Worm (Caenorhabditis elegans): ENCODE results near the gene hrg-6.

hrg-6 gene

ce11 chrIV:11062984-11063613 lies 30.7 kb downstream of the hrg-6 start:
- TF ChIP-seq zag-1 (tag; optimal IDR thresholded peaks at IDR 0.05) (no peak), lsy-2 (tag; optimal IDR thresholded peaks at IDR 0.05) (peak in 1 of 2 experiments; percentile 58)

ce11 chrIV:11063962-11064361 lies 31.6 kb downstream of the hrg-6 start, which contains the start of gene ttr-16:
Gene ttr-16 (minus strand): TSS chrIV:11064137.
- peak; percentile 86 for TF ChIP-seq ama-1 (optimal IDR thresholded peaks at IDR 0.05)
- no peak for TF ChIP-seq skn-1 (tag; optimal IDR thresholded peaks at IDR 0.05)
- no peak for TF ChIP-seq lin-11 (tag; optimal IDR thresholded peaks at IDR 0.05)
- no peak for TF ChIP-seq fos-1 (tag; optimal IDR thresholded peaks at IDR 0.05)
- TF ChIP-seq nhr-12 (tag; optimal IDR thresholded peaks at IDR 0.05): no peak
- TF ChIP-seq nhr-10 (tag; optimal IDR thresholded peaks at IDR 0.05): no peak
- peak; percentile 20 for TF ChIP-seq C34F6.9 (tag; optimal IDR thresholded peaks at IDR 0.05)
- TF ChIP-seq sma-9 (GFP tag; optimal IDR thresholded peaks at IDR 0.05): peak; percentile 32
- no peak for TF ChIP-seq sma-9 (tag; optimal IDR thresholded peaks at IDR 0.05)
- TF ChIP-seq unc-62 (GFP tag; optimal IDR thresholded peaks at IDR 0.05): no peak
- TF ChIP-seq unc-39 (tag; optimal IDR thresholded peaks at IDR 0.05): no peak
- no peak for TF ChIP-seq nhr-21 (tag; optimal IDR thresholded peaks at IDR 0.05)
- peak; percentile 20 for TF ChIP-seq F13H6.1 (tag; optimal IDR thresholded peaks at IDR 0.05)
- TF ChIP-seq dmd-4 (tag; optimal IDR thresholded peaks at IDR 0.05): no peak
- TF ChIP-seq ceh-16 (tag; optimal IDR thresholded peaks at IDR 0.05): no peak
- TF ChIP-seq nhr-129 (tag; optimal IDR thresholded peaks at IDR 0.05): peak; percentile 64
- TF ChIP-seq lsy-2 (tag; optimal IDR thresholded peaks at IDR 0.05): peak in 1 of 2 experiments; percentile 49

ce11 chrIV:11067003-11067402 lies 34.6 kb downstream of the hrg-6 start, which contains the start of gene ttr-17:
Gene ttr-17 (minus strand): TSS chrIV:11067026.
- TF ChIP-seq ZK546.5 (tag; optimal IDR thresholded peaks at IDR 0.05) (no peak), peb-1 (tag; optimal IDR thresholded peaks at IDR 0.05) (no peak), gmeb-1 (tag; optimal IDR thresholded peaks at IDR 0.05) (no peak), F13H6.1 (tag; optimal IDR thresholded peaks at IDR 0.05) (peak; percentile 54), unc-39 (tag; optimal IDR thresholded peaks at IDR 0.05) (no peak), mbf-1 (tag; optimal IDR thresholded peaks at IDR 0.05) (no peak), nhr-6 (tag; optimal IDR thresholded peaks at IDR 0.05) (no peak), nhr-21 (tag; optimal IDR thresholded peaks at IDR 0.05) (no peak), nhr-11 (tag; optimal IDR thresholded peaks at IDR 0.05) (no peak), ama-1 (optimal IDR thresholded peaks at IDR 0.05) (peak; percentile 54), elt-1 (tag; optimal IDR thresholded peaks at IDR 0.05) (no peak), C34F6.9 (tag; optimal IDR thresholded peaks at IDR 0.05) (peak; percentile 7), mdl-1 (tag; optimal IDR thresholded peaks at IDR 0.05) (no peak), sma-9 (GFP tag; optimal IDR thresholded peaks at IDR 0.05) (peak; percentile 50), sma-9 (tag; optimal IDR thresholded peaks at IDR 0.05) (no peak), mab-5 (tag; optimal IDR thresholded peaks at IDR 0.05) (no peak), blmp-1 (tag; optimal IDR thresholded peaks at IDR 0.05; ENCODE audit: insufficient read depth) (no peak), nhr-12 (tag; optimal IDR thresholded peaks at IDR 0.05) (no peak), snpc-4 (tag; optimal IDR thresholded peaks at IDR 0.05) (no peak), nhr-10 (tag; optimal IDR thresholded peaks at IDR 0.05) (no peak), ztf-11 (tag; optimal IDR thresholded peaks at IDR 0.05) (no peak), lsy-2 (tag; optimal IDR thresholded peaks at IDR 0.05) (peak in 1 of 2 experiments; percentile 43), sma-3 (GFP tag; optimal IDR thresholded peaks at IDR 0.05) (no peak), crh-2 (tag; optimal IDR thresholded peaks at IDR 0.05) (no peak), skn-1 (tag; optimal IDR thresholded peaks at IDR 0.05) (no peak)

- TF ChIP-seq sem-4 (tag; optimal IDR thresholded peaks at IDR 0.05): no peak
- TF ChIP-seq peb-1 (tag; optimal IDR thresholded peaks at IDR 0.05): no peak
- no peak for TF ChIP-seq Y55F3AM.14 (GFP tag; optimal IDR thresholded peaks at IDR 0.05)
- no peak for TF ChIP-seq ZK546.5 (tag; optimal IDR thresholded peaks at IDR 0.05)
- TF ChIP-seq nhr-237 (tag; optimal IDR thresholded peaks at IDR 0.05): no peak
- TF ChIP-seq mab-5 (tag; optimal IDR thresholded peaks at IDR 0.05): peak; percentile 58
- no peak for TF ChIP-seq R02D3.7 (tag; optimal IDR thresholded peaks at IDR 0.05)
- TF ChIP-seq egl-27 (tag; optimal IDR thresholded peaks at IDR 0.05): no peak
- no peak for TF ChIP-seq ama-1 (optimal IDR thresholded peaks at IDR 0.05)
- TF ChIP-seq nhr-11 (tag; optimal IDR thresholded peaks at IDR 0.05): no peak
- TF ChIP-seq lin-11 (tag; optimal IDR thresholded peaks at IDR 0.05): no peak
- no peak for TF ChIP-seq nhr-25 (tag; optimal IDR thresholded peaks at IDR 0.05)
- peak; percentile 72 for TF ChIP-seq sma-9 (GFP tag; optimal IDR thresholded peaks at IDR 0.05)
- no peak for TF ChIP-seq sma-9 (tag; optimal IDR thresholded peaks at IDR 0.05)
- TF ChIP-seq nhr-23 (tag; optimal IDR thresholded peaks at IDR 0.05): no peak
- TF ChIP-seq sma-3 (GFP tag; optimal IDR thresholded peaks at IDR 0.05): no peak
- no peak for TF ChIP-seq ztf-1 (GFP tag; conservative IDR thresholded peaks at IDR 0.05)
- peak; percentile 79 for TF ChIP-seq unc-62 (GFP tag; optimal IDR thresholded peaks at IDR 0.05)
- TF ChIP-seq skn-1 (tag; optimal IDR thresholded peaks at IDR 0.05): no peak
- no peak for TF ChIP-seq unc-55 (GFP tag; optimal IDR thresholded peaks at IDR 0.05)
- no peak for TF ChIP-seq ceh-82 (tag; optimal IDR thresholded peaks at IDR 0.05)
- no peak for TF ChIP-seq nhr-10 (tag; optimal IDR thresholded peaks at IDR 0.05)
- no peak for TF ChIP-seq elt-1 (tag; optimal IDR thresholded peaks at IDR 0.05)
- no peak for TF ChIP-seq ztf-11 (tag; optimal IDR thresholded peaks at IDR 0.05)
- peak; percentile 84 for TF ChIP-seq F13H6.1 (tag; optimal IDR thresholded peaks at IDR 0.05)
- no peak for TF ChIP-seq nhr-21 (tag; optimal IDR thresholded peaks at IDR 0.05)
- TF ChIP-seq elt-3 (tag; optimal IDR thresholded peaks at IDR 0.05): no peak
- no peak for TF ChIP-seq fos-1 (tag; optimal IDR thresholded peaks at IDR 0.05)
- no peak for TF ChIP-seq zag-1 (tag; optimal IDR thresholded peaks at IDR 0.05)
- TF ChIP-seq ceh-16 (tag; optimal IDR thresholded peaks at IDR 0.05): no peak
- TF ChIP-seq blmp-1 (tag; optimal IDR thresholded peaks at IDR 0.05; ENCODE audit: insufficient read depth): no peak
- peak; percentile 67 for TF ChIP-seq nhr-6 (tag; optimal IDR thresholded peaks at IDR 0.05)
- TF ChIP-seq gmeb-1 (tag; optimal IDR thresholded peaks at IDR 0.05): no peak
- TF ChIP-seq C34F6.9 (tag; optimal IDR thresholded peaks at IDR 0.05): peak; percentile 59
These were observed 35.9 kb downstream of the hrg-6 start for ce11 chrIV:11068314-11068713.

Measured in whole organism, L2 larva.